Worm (Caenorhabditis elegans): ENCODE measurements around the gene srv-34.

srv-34 gene

DNA sequence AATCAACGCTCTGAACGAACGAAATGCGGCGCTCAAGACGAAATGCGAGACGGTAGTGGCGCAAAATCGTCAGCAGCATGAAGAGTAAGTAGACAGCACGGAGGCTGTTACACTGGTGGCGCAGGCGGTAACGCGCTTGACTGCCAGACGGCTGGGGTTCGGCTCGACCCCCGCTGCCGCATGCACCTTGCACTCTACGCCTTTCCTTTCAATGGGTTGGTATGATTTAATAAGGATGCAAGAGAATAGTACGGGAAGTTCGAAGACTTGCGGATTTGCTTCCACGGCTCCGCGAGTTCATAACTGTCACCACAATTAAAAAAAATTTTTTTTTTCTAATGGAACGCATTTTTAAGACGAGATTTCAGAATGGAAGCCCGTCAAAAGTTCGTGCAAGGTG lies 4.5 kb downstream of the srv-34 start (continued):
- TF ChIP-seq hif-1 (tag; optimal IDR thresholded peaks at IDR 0.05) (peak in 1 of 2 experiments; percentile 61), ces-1 (GFP tag; optimal IDR thresholded peaks at IDR 0.05) (peak; percentile 6), egl-43 (GFP tag; IDR thresholded peaks at IDR 0.05) (peak; percentile 96), duxl-1 (tag; optimal IDR thresholded peaks at IDR 0.05; ENCODE audit: poor library complexity) (peak; percentile 74), vab-7 (GFP tag; IDR thresholded peaks at IDR 0.05) (peak; percentile 90), rbr-2 (tag; optimal IDR thresholded peaks at IDR 0.05) (peak; percentile 76), T26A8.4 (GFP tag; IDR thresholded peaks at IDR 0.05) (peak; percentile 87), dmd-6 (GFP tag; IDR thresholded peaks at IDR 0.05) (peak; percentile 78), Y5F2A.4 (GFP tag; optimal IDR thresholded peaks at IDR 0.05) (peak; percentile 79), ama-1 (optimal IDR thresholded peaks at IDR 0.05) (no peak), Y48G9A.11 (GFP tag; IDR thresholded peaks at IDR 0.05) (peak; percentile 80), nhr-11 (tag; optimal IDR thresholded peaks at IDR 0.05) (peak; percentile 37), spr-1 (tag; optimal IDR thresholded peaks at IDR 0.05) (peak; percentile 85), lin-15B (tag; optimal IDR thresholded peaks at IDR 0.05) (no peak), lin-29 (GFP tag; IDR thresholded peaks at IDR 0.05) (peak; percentile 74; the same call in 1 of the 2 replicates), attf-4 (tag; optimal IDR thresholded peaks at IDR 0.05) (no peak), zfp-3 (GFP tag; conservative IDR thresholded peaks at IDR 0.05) (peak; percentile 62; the same call in 1 of the 2 replicates), F37D6.2 (tag; optimal IDR thresholded peaks at IDR 0.05) (peak; percentile 39), pqm-1 (tag; optimal IDR thresholded peaks at IDR 0.05) (peak; percentile 42), aly-2 (tag; optimal IDR thresholded peaks at IDR 0.05) (no peak), F49E8.2 (tag; optimal IDR thresholded peaks at IDR 0.05; ENCODE audit: borderline replicate concordance) (peak; percentile 84), dpl-1 (GFP tag; optimal IDR thresholded peaks at IDR 0.05) (peak; percentile 48), F10B5.3 (tag; optimal IDR thresholded peaks at IDR 0.05) (peak; percentile 70), egl-27 (tag; optimal IDR thresholded peaks at IDR 0.05) (no peak), F44E2.7 (GFP tag; IDR thresholded peaks at IDR 0.05) (0 out of 2 replicates have a peak, but pooled peaks have one; percentile 65), zip-2 (tag; optimal IDR thresholded peaks at IDR 0.05) (peak; percentile 1), pha-4 (GFP tag; IDR thresholded peaks at IDR 0.05) (peak; percentile 90), pha-4 (tag; optimal IDR thresholded peaks at IDR 0.05) (no peak), arid-1 (GFP tag; conservative IDR thresholded peaks at IDR 0.05) (peak; percentile 81; the same call in 1 of the 2 replicates), ztf-11 (tag; optimal IDR thresholded peaks at IDR 0.05) (no peak), ceh-28 (tag; optimal IDR thresholded peaks at IDR 0.05) (no peak), set-16 (GFP tag; IDR thresholded peaks at IDR 0.05) (peak; percentile 91), unc-39 (tag; optimal IDR thresholded peaks at IDR 0.05) (no peak), zfp-2 (tag; optimal IDR thresholded peaks at IDR 0.05) (peak; percentile 62), unc-62 (GFP tag; optimal IDR thresholded peaks at IDR 0.05 in 1 of 2) (peak in 1 of 2 experiments; percentile 97), unc-62 (tag; optimal IDR thresholded peaks at IDR 0.05) (no peak), daf-16 (GFP tag; optimal IDR thresholded peaks at IDR 0.05) (peak; percentile 37 to 88), daf-16 (tag; optimal IDR thresholded peaks at IDR 0.05) (no peak), zag-1 (tag; optimal IDR thresholded peaks at IDR 0.05) (no peak), mes-2 (tag; optimal IDR thresholded peaks at IDR 0.05; ENCODE audit: poor library complexity, severe bottlenecking) (peak; percentile 85), lin-1 (GFP tag; IDR thresholded peaks at IDR 0.05) (peak; percentile 82), hlh-30 (tag; optimal IDR thresholded peaks at IDR 0.05; ENCODE audit: insufficient read depth) (peak; percentile 69), php-3 (GFP tag; IDR thresholded peaks at IDR 0.05) (peak; percentile 80), tag-97 (GFP tag; IDR thresholded peaks at IDR 0.05) (no peak), nhr-42 (GFP tag; IDR thresholded peaks at IDR 0.05) (peak; percentile 84), madf-9 (GFP tag; conservative IDR thresholded peaks at IDR 0.05) (peak; percentile 75), ceh-62 (tag; optimal IDR thresholded peaks at IDR 0.05) (no peak), ztf-7 (tag; optimal IDR thresholded peaks at IDR 0.05) (peak; percentile 51), mep-1 (tag; optimal IDR thresholded peaks at IDR 0.05) (peak; percentile 91), tra-1 (GFP tag; IDR thresholded peaks at IDR 0.05) (peak; percentile 88), mxl-2 (GFP tag; conservative IDR thresholded peaks at IDR 0.05) (peak; percentile 72; the same call in 1 of the 2 replicates), F26F4.8 (GFP tag; conservative IDR thresholded peaks at IDR 0.05) (peak; percentile 82; the same call in 1 of the 2 replicates)
